Worm (Caenorhabditis elegans): ENCODE results near the gene Y62H9A.1.

ce11 chrX:11854903-11855302 is 20.4 kb upstream of the Y62H9A.1 start, which contains the start of gene F54F7.8:
- TF ChIP-seq ceh-31 (tag; optimal IDR thresholded peaks at IDR 0.05) = no peak
- no peak for TF ChIP-seq unc-42 (tag; optimal IDR thresholded peaks at IDR 0.05)
- no peak for TF ChIP-seq hlh-8 (tag; optimal IDR thresholded peaks at IDR 0.05)
- no peak for TF ChIP-seq npax-4 (tag; optimal IDR thresholded peaks at IDR 0.05)
- TF ChIP-seq unc-55 (GFP tag; optimal IDR thresholded peaks at IDR 0.05) = no peak
- TF ChIP-seq ama-1 (optimal IDR thresholded peaks at IDR 0.05) = no peak
- TF ChIP-seq mec-3 (tag; optimal IDR thresholded peaks at IDR 0.05; ENCODE audit: borderline replicate concordance) = no peak
- no peak for TF ChIP-seq ceh-14 (tag; optimal IDR thresholded peaks at IDR 0.05)
- no peak for TF ChIP-seq K02D7.2 (tag; optimal IDR thresholded peaks at IDR 0.05)
- no peak for TF ChIP-seq ahr-1 (tag; optimal IDR thresholded peaks at IDR 0.05)
- TF ChIP-seq sox-4 (tag; optimal IDR thresholded peaks at IDR 0.05) = no peak
- no peak for TF ChIP-seq F13H6.1 (tag; optimal IDR thresholded peaks at IDR 0.05)
- TF ChIP-seq nhr-232 (tag; optimal IDR thresholded peaks at IDR 0.05) = no peak
- no peak for TF ChIP-seq pag-3 (tag; optimal IDR thresholded peaks at IDR 0.05; ENCODE audit: borderline replicate concordance)
